Fruit fly (Drosophila melanogaster): Measurements from ENCODE around the gene wapl.

Gene wapl

dm6 chrX:2108639-2109038 is 50.1 kb downstream of the wapl start:
- peak; percentile 74 for TF ChIP-seq CG7101 (tag; optimal IDR thresholded peaks at IDR 0.05)
- TF ChIP-seq cnc (optimal IDR thresholded peaks at IDR 0.05), result no peak
- TF ChIP-seq ovo (GFP tag; optimal IDR thresholded peaks at IDR 0.05), result no peak
- TF ChIP-seq CG5204 (GFP tag; optimal IDR thresholded peaks at IDR 0.05), result no peak
- no peak for TF ChIP-seq Crg-1 (GFP tag; optimal IDR thresholded peaks at IDR 0.05)
- TF ChIP-seq CG1620 (GFP tag; optimal IDR thresholded peaks at IDR 0.05), result no peak
- no peak for TF ChIP-seq Hr96 (GFP tag; optimal IDR thresholded peaks at IDR 0.05)
- TF ChIP-seq toe (GFP tag; optimal IDR thresholded peaks at IDR 0.05), result no peak
- peak; percentile 47 for TF ChIP-seq CG33017 (tag; optimal IDR thresholded peaks at IDR 0.05)
- no peak for TF ChIP-seq Clk (GFP tag; optimal IDR thresholded peaks at IDR 0.05)
- no peak for TF ChIP-seq cic (GFP tag; optimal IDR thresholded peaks at IDR 0.05)
- peak; percentile 16 for TF ChIP-seq pad (GFP tag; optimal IDR thresholded peaks at IDR 0.05)
- no peak for TF ChIP-seq Mnt (GFP tag; optimal IDR thresholded peaks at IDR 0.05)
- peak; percentile 71 for TF ChIP-seq CG14711 (tag; optimal IDR thresholded peaks at IDR 0.05)
- no peak for TF ChIP-seq CG11617 (GFP tag; optimal IDR thresholded peaks at IDR 0.05)
- peak; percentile 32 for TF ChIP-seq bab1 (GFP tag; optimal IDR thresholded peaks at IDR 0.05)
- TF ChIP-seq tj (GFP tag; optimal IDR thresholded peaks at IDR 0.05), result no peak
- peak; percentile 62 for TF ChIP-seq CG12768 (GFP tag; optimal IDR thresholded peaks at IDR 0.05)
- TF ChIP-seq kay (GFP tag; ENCODE audit: borderline replicate concordance), result peak; percentile 54
- peak; percentile 64 for TF ChIP-seq CG7045 (GFP tag; optimal IDR thresholded peaks at IDR 0.05)

DNA sequence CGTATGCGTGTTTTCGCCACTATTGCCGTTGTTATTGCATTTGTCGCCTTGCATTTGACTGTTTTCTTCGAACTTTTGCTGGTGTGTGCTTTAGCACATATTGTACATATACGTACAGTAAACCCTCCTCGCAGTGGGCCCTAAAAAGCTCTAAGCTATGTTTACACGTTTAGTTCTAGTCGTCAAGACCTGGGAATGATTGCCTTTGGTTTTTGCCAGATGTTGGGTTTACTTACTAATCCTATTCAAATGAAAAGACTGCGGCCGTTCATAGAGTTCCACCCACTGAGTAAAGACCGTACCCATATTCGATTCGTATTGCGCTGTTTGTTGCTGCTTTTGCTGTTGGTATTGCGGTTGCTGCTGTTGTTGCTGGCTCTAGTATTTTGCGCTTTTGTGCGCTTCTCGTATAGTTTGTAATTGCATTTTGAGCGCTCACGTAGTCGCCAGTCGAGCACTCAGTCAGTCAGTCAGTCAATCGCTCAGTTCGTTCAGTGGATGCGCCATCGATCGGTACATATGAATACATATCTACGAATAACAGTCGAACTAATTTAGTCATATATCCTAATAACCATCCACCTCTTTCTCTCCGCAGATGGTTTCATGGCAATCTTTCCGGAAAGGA is 50.9 kb downstream of the wapl start:
- peak; percentile 85 for TF ChIP-seq ovo (GFP tag; optimal IDR thresholded peaks at IDR 0.05)
- TF ChIP-seq tj (GFP tag; optimal IDR thresholded peaks at IDR 0.05), result peak; percentile 68
- peak; percentile 93 for TF ChIP-seq cic (GFP tag; optimal IDR thresholded peaks at IDR 0.05)
- peak; percentile 66 for TF ChIP-seq CG5204 (GFP tag; optimal IDR thresholded peaks at IDR 0.05)
- peak; percentile 80 for TF ChIP-seq CG1620 (GFP tag; optimal IDR thresholded peaks at IDR 0.05)
- peak; percentile 89 for TF ChIP-seq CG11617 (GFP tag; optimal IDR thresholded peaks at IDR 0.05)
- TF ChIP-seq CG7045 (GFP tag; optimal IDR thresholded peaks at IDR 0.05), result peak; percentile 79
- TF ChIP-seq CG14711 (tag; optimal IDR thresholded peaks at IDR 0.05), result peak; percentile 87
- TF ChIP-seq CG12768 (GFP tag; optimal IDR thresholded peaks at IDR 0.05), result peak; percentile 86
- peak; percentile 89 for TF ChIP-seq Hr96 (GFP tag; optimal IDR thresholded peaks at IDR 0.05)
- no peak for TF ChIP-seq kay (GFP tag; ENCODE audit: borderline replicate concordance)
- no peak for TF ChIP-seq cnc (optimal IDR thresholded peaks at IDR 0.05)
- peak; percentile 95 for TF ChIP-seq CG7101 (tag; optimal IDR thresholded peaks at IDR 0.05)
- TF ChIP-seq pad (GFP tag; optimal IDR thresholded peaks at IDR 0.05), result peak; percentile 74
- peak; percentile 87 for TF ChIP-seq CG33017 (tag; optimal IDR thresholded peaks at IDR 0.05)
- TF ChIP-seq Mnt (GFP tag; optimal IDR thresholded peaks at IDR 0.05), result peak; percentile 77
- peak; percentile 66 for TF ChIP-seq Clk (GFP tag; optimal IDR thresholded peaks at IDR 0.05)
- peak; percentile 94 for TF ChIP-seq bab1 (GFP tag; optimal IDR thresholded peaks at IDR 0.05)
- TF ChIP-seq toe (GFP tag; optimal IDR thresholded peaks at IDR 0.05), result peak; percentile 72
- TF ChIP-seq Crg-1 (GFP tag; optimal IDR thresholded peaks at IDR 0.05), result peak; percentile 72

DNA sequence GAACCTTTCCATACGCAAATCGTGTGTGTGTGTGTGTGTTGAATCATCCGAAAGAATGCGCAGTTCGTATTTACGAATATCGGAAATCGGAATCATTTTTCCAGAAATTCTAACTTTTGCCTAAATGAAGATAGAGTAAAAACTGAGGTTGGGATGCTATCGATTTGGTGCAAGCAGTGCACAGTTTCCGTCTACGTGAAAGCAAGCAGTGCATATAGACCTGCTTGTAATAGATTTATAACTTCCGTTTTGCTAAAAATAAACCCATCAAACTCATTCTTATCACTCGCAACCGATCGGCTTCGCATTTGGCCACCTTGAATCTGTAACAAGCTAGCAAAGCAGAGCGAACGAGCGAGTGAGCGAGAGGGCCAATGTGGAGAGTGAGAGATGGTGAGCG is 52.4 kb downstream of the wapl start:
- no peak for TF ChIP-seq bab1 (GFP tag; optimal IDR thresholded peaks at IDR 0.05)
- no peak for TF ChIP-seq CG7101 (tag; optimal IDR thresholded peaks at IDR 0.05)
- no peak for TF ChIP-seq kay (GFP tag; ENCODE audit: borderline replicate concordance)
- no peak for TF ChIP-seq Mnt (GFP tag; optimal IDR thresholded peaks at IDR 0.05)
- no peak for TF ChIP-seq cnc (optimal IDR thresholded peaks at IDR 0.05)
- TF ChIP-seq tj (GFP tag; optimal IDR thresholded peaks at IDR 0.05), result no peak
- TF ChIP-seq pad (GFP tag; optimal IDR thresholded peaks at IDR 0.05), result no peak
- no peak for TF ChIP-seq CG5204 (GFP tag; optimal IDR thresholded peaks at IDR 0.05)
- no peak for TF ChIP-seq CG7045 (GFP tag; optimal IDR thresholded peaks at IDR 0.05)
- TF ChIP-seq Clk (GFP tag; optimal IDR thresholded peaks at IDR 0.05), result no peak
- TF ChIP-seq CG11617 (GFP tag; optimal IDR thresholded peaks at IDR 0.05), result no peak
- TF ChIP-seq toe (GFP tag; optimal IDR thresholded peaks at IDR 0.05), result no peak
- TF ChIP-seq CG12768 (GFP tag; optimal IDR thresholded peaks at IDR 0.05), result no peak
- TF ChIP-seq CG1620 (GFP tag; optimal IDR thresholded peaks at IDR 0.05), result no peak
- no peak for TF ChIP-seq ovo (GFP tag; optimal IDR thresholded peaks at IDR 0.05)
- no peak for TF ChIP-seq cic (GFP tag; optimal IDR thresholded peaks at IDR 0.05)
- TF ChIP-seq Hr96 (GFP tag; optimal IDR thresholded peaks at IDR 0.05), result no peak

dm6 chrX:2104365-2104764 is 54.4 kb downstream of the wapl start:
- no peak for TF ChIP-seq Hr96 (GFP tag; optimal IDR thresholded peaks at IDR 0.05)
- TF ChIP-seq CG7101 (tag; optimal IDR thresholded peaks at IDR 0.05), result no peak
- TF ChIP-seq tj (GFP tag; optimal IDR thresholded peaks at IDR 0.05), result no peak
- no peak for TF ChIP-seq CG5204 (GFP tag; optimal IDR thresholded peaks at IDR 0.05)
- TF ChIP-seq cic (GFP tag; optimal IDR thresholded peaks at IDR 0.05), result no peak
- no peak for TF ChIP-seq CG33017 (tag; optimal IDR thresholded peaks at IDR 0.05)
- no peak for TF ChIP-seq Mnt (GFP tag; optimal IDR thresholded peaks at IDR 0.05)
- no peak for TF ChIP-seq cnc (optimal IDR thresholded peaks at IDR 0.05)
- no peak for TF ChIP-seq toe (GFP tag; optimal IDR thresholded peaks at IDR 0.05)
- TF ChIP-seq CG12768 (GFP tag; optimal IDR thresholded peaks at IDR 0.05), result no peak
- no peak for TF ChIP-seq kay (GFP tag; ENCODE audit: borderline replicate concordance)
- no peak for TF ChIP-seq CG1620 (GFP tag; optimal IDR thresholded peaks at IDR 0.05)
- TF ChIP-seq Crg-1 (GFP tag; optimal IDR thresholded peaks at IDR 0.05), result no peak
- no peak for TF ChIP-seq Clk (GFP tag; optimal IDR thresholded peaks at IDR 0.05)
- TF ChIP-seq CG11617 (GFP tag; optimal IDR thresholded peaks at IDR 0.05), result no peak
- no peak for TF ChIP-seq pad (GFP tag; optimal IDR thresholded peaks at IDR 0.05)
- TF ChIP-seq CG7045 (GFP tag; optimal IDR thresholded peaks at IDR 0.05), result no peak
- no peak for TF ChIP-seq ovo (GFP tag; optimal IDR thresholded peaks at IDR 0.05)
- no peak for TF ChIP-seq bab1 (GFP tag; optimal IDR thresholded peaks at IDR 0.05)
- TF ChIP-seq CG14711 (tag; optimal IDR thresholded peaks at IDR 0.05), result no peak

dm6 chrX:2103859-2104258 is 54.9 kb downstream of the wapl start:
- no peak for TF ChIP-seq ovo (GFP tag; optimal IDR thresholded peaks at IDR 0.05)
- TF ChIP-seq CG7101 (tag; optimal IDR thresholded peaks at IDR 0.05), result no peak
- TF ChIP-seq tj (GFP tag; optimal IDR thresholded peaks at IDR 0.05), result no peak
- TF ChIP-seq CG7045 (GFP tag; optimal IDR thresholded peaks at IDR 0.05), result no peak
- no peak for TF ChIP-seq Clk (GFP tag; optimal IDR thresholded peaks at IDR 0.05)
- TF ChIP-seq Mnt (GFP tag; optimal IDR thresholded peaks at IDR 0.05), result no peak
- no peak for TF ChIP-seq CG14711 (tag; optimal IDR thresholded peaks at IDR 0.05)
- no peak for TF ChIP-seq cic (GFP tag; optimal IDR thresholded peaks at IDR 0.05)
- TF ChIP-seq CG12768 (GFP tag; optimal IDR thresholded peaks at IDR 0.05), result no peak
- no peak for TF ChIP-seq CG1620 (GFP tag; optimal IDR thresholded peaks at IDR 0.05)
- TF ChIP-seq CG33017 (tag; optimal IDR thresholded peaks at IDR 0.05), result no peak
- no peak for TF ChIP-seq cnc (optimal IDR thresholded peaks at IDR 0.05)
- TF ChIP-seq kay (GFP tag; ENCODE audit: borderline replicate concordance), result no peak
- no peak for TF ChIP-seq toe (GFP tag; optimal IDR thresholded peaks at IDR 0.05)
